Fruit fly (Drosophila melanogaster) whole organism, embryonic: Measurements from ENCODE around the gene Gbs-76A.

Experiments used
- Atf-2 ChIP-seq: fragments of 200-800 bp; sonication (Bioruptor generic); optimal IDR thresholded peaks from 2 replicates; lab custom pipeline; 2016; ENCODE audit warnings: missing biosample characterization, missing genetic modification characterization
- CG1024 ChIP-seq: fragments of 200-800 bp; sonication (Bioruptor generic); IDR thresholded peaks from 2 replicates; pipeline ENCODE4 v1.3.6; 2022; ENCODE audit warnings: missing biosample characterization, missing genetic modification characterization
- CG10267 ChIP-seq: fragments of 200-800 bp; sonication (Bioruptor generic); optimal IDR thresholded peaks from 2 replicates; lab custom pipeline; 2018; ENCODE audit warnings: missing biosample characterization, mild to moderate bottlenecking, missing genetic modification characterization, moderate library complexity
- CG10462 ChIP-seq: fragments of 200-800 bp; sonication (Bioruptor generic); optimal IDR thresholded peaks from 2 replicates; lab custom pipeline; 2016; ENCODE audit warnings: missing biosample characterization, missing genetic modification characterization
- CG11723 ChIP-seq: fragments of 200-800 bp; sonication (Bioruptor generic); optimal IDR thresholded peaks from 2 replicates; lab custom pipeline; 2017; ENCODE audit warnings: missing biosample characterization, mild to moderate bottlenecking, missing genetic modification characterization
- CG14050 ChIP-seq: fragments of 200-800 bp; sonication (Bioruptor generic); IDR thresholded peaks from 3 replicates; pipeline ENCODE4 v1.3.6; 2022; ENCODE audit warnings: missing biosample characterization, missing genetic modification characterization
- CG14965 ChIP-seq: fragments of 200-800 bp; sonication (Bioruptor generic); optimal IDR thresholded peaks from 2 replicates; lab custom pipeline; 2016; ENCODE audit warnings: missing biosample characterization, missing genetic modification characterization, borderline replicate concordance
- CG15514 ChIP-seq: fragments of 200-800 bp; sonication (Bioruptor generic); optimal IDR thresholded peaks from 3 replicates; lab custom pipeline; 2017; ENCODE audit warnings: missing biosample characterization, missing genetic modification characterization, mild to moderate bottlenecking, moderate library complexity, missing genetic modification reagents
- CG16813 ChIP-seq: fragments of 200-800 bp; sonication (Bioruptor generic); IDR thresholded peaks from 3 replicates; pipeline ENCODE4 v1.3.6; 2022; ENCODE audit warnings: missing biosample characterization, missing genetic modification characterization; ENCODE audit not compliant: partially characterized antibody
- CG17385 ChIP-seq: fragments of 200-800 bp; sonication (Bioruptor generic); optimal IDR thresholded peaks from 3 replicates; lab custom pipeline; 2018; ENCODE audit warnings: missing biosample characterization, mild to moderate bottlenecking, missing genetic modification characterization
- CG1832 ChIP-seq: fragments of 200-800 bp; sonication (Bioruptor generic); optimal IDR thresholded peaks from 2 replicates; lab custom pipeline; 2017; ENCODE audit warnings: missing biosample characterization, mild to moderate bottlenecking, missing genetic modification characterization, inconsistent platforms
- CG18599 ChIP-seq: fragments of 200-800 bp; sonication (Bioruptor generic); optimal IDR thresholded peaks from 3 replicates; lab custom pipeline; 2017; ENCODE audit warnings: missing biosample characterization, missing genetic modification characterization, mild to moderate bottlenecking, moderate library complexity, missing genetic modification reagents
- CG31224 ChIP-seq: fragments of 200-800 bp; sonication (Bioruptor generic); IDR thresholded peaks from 2 replicates; pipeline ENCODE4 v1.3.6; 2022; ENCODE audit warnings: missing biosample characterization, missing genetic modification characterization
- CG31365 ChIP-seq: fragments of 200-800 bp; sonication (Bioruptor generic); optimal IDR thresholded peaks from 2 replicates; lab custom pipeline; 2018; ENCODE audit warnings: missing biosample characterization, mild to moderate bottlenecking, missing genetic modification characterization
- CG32532 ChIP-seq: fragments of 200-800 bp; sonication (Bioruptor generic); IDR thresholded peaks from 2 replicates; pipeline ENCODE4 v1.3.6; 2022; ENCODE audit warnings: missing biosample characterization, missing genetic modification characterization
- CG3281 ChIP-seq: fragments of 200-800 bp; sonication (Bioruptor generic); optimal IDR thresholded peaks from 3 replicates; lab custom pipeline; 2017; ENCODE audit warnings: missing biosample characterization, mild to moderate bottlenecking, missing genetic modification characterization
- CG33557 ChIP-seq: fragments of 200-800 bp; sonication (Bioruptor generic); optimal IDR thresholded peaks from 2 replicates; lab custom pipeline; 2019; ENCODE audit warnings: missing biosample characterization, mild to moderate bottlenecking, missing genetic modification characterization, moderate library complexity
- CG42726 ChIP-seq: fragments of 200-800 bp; sonication (Bioruptor generic); IDR thresholded peaks from 2 replicates; pipeline ENCODE4 v1.3.6; 2022; ENCODE audit warnings: missing biosample characterization, missing genetic modification characterization; ENCODE audit not compliant: partially characterized antibody
- CG6272 ChIP-seq: fragments of 200-800 bp; sonication (Bioruptor generic); IDR thresholded peaks from 2 replicates; pipeline ENCODE4 v1.3.6; 2022; ENCODE audit warnings: missing biosample characterization, missing genetic modification characterization
- CG6765 ChIP-seq: fragments of 200-800 bp; sonication (Bioruptor generic); optimal IDR thresholded peaks from 3 replicates; lab custom pipeline; 2017; ENCODE audit warnings: missing biosample characterization, mild to moderate bottlenecking, missing genetic modification characterization
- CG7271 ChIP-seq: fragments of 200-800 bp; sonication (Bioruptor generic); optimal IDR thresholded peaks from 2 replicates; lab custom pipeline; 2018; ENCODE audit warnings: missing biosample characterization, mild to moderate bottlenecking, missing genetic modification characterization, moderate library complexity
- CG7372 ChIP-seq: fragments of 200-800 bp; sonication (Bioruptor generic); IDR thresholded peaks from 2 replicates; pipeline ENCODE4 v1.3.6; 2022; ENCODE audit warnings: missing biosample characterization, missing genetic modification characterization
- CG8944 ChIP-seq: fragments of 200-800 bp; sonication (Bioruptor generic); optimal IDR thresholded peaks from 3 replicates; lab custom pipeline; 2016; ENCODE audit warnings: missing biosample characterization, missing genetic modification characterization
- CG9876 ChIP-seq: fragments of 200-800 bp; sonication (Bioruptor generic); optimal IDR thresholded peaks from 2 replicates; lab custom pipeline; 2016; ENCODE audit warnings: missing biosample characterization, missing genetic modification characterization
- Ets65A ChIP-seq: fragments of 200-800 bp; sonication (Bioruptor generic); peaks from one replicate; lab custom pipeline; 2016; ENCODE audit warnings: missing biosample characterization, missing genetic modification characterization
- GATAe ChIP-seq: fragments of 200-800 bp; sonication (Bioruptor generic); conservative IDR thresholded peaks from 2 replicates; pipeline ENCODE4 v1.3.6; 2022; ENCODE audit warnings: missing biosample characterization, missing genetic modification characterization
- H2.0 ChIP-seq: fragments of 200-800 bp; sonication (Bioruptor generic); IDR thresholded peaks from 2 replicates; pipeline ENCODE4 v1.3.6; 2022; ENCODE audit warnings: missing biosample characterization, missing genetic modification characterization
- Hr78 ChIP-seq, 2 experiments: fragments of 200-800 bp in 1 of 2; fragments of >200 bp in 1 of 2; sonication (Bioruptor generic) in 1 of 2; optimal IDR thresholded peaks; 2 replicates each; lab custom pipeline; 2017 to 2019; ENCODE audit warnings: missing biosample characterization in 2 of 2, missing genetic modification characterization in 2 of 2, mild to moderate bottlenecking in 1 of 2, moderate library complexity in 1 of 2
- Lim3 ChIP-seq: fragments of 200-800 bp; sonication (Bioruptor generic); IDR thresholded peaks from 2 replicates; pipeline ENCODE4 v1.3.6; 2022; ENCODE audit warnings: missing biosample characterization, missing genetic modification characterization
- Med ChIP-seq: fragments of 200-800 bp; sonication (Bioruptor generic); peaks from one replicate; lab custom pipeline; 2016; ENCODE audit warnings: missing biosample characterization, missing genetic modification characterization, mild to moderate bottlenecking, inconsistent platforms, moderate library complexity
- Meics ChIP-seq: fragments of 200-800 bp; sonication (Bioruptor generic); optimal IDR thresholded peaks from 2 replicates; lab custom pipeline; 2017; ENCODE audit warnings: missing biosample characterization, mild to moderate bottlenecking, missing genetic modification characterization
- NK7.1 ChIP-seq: fragments of 200-800 bp; sonication (Bioruptor generic); optimal IDR thresholded peaks from 3 replicates; lab custom pipeline; 2016; ENCODE audit warnings: missing biosample characterization, missing genetic modification characterization
- Oli ChIP-seq: fragments of 200-800 bp; sonication (Bioruptor generic); optimal IDR thresholded peaks from 2 replicates; lab custom pipeline; 2018; ENCODE audit warnings: missing biosample characterization, mild to moderate bottlenecking, missing genetic modification characterization, moderate library complexity
- Taf1 ChIP-seq: fragments of 200-800 bp; sonication (Bioruptor generic); IDR thresholded peaks from 2 replicates; pipeline ENCODE4 v1.3.6; 2022; ENCODE audit warnings: missing biosample characterization, missing genetic modification characterization
- Usf ChIP-seq: fragments of 200-800 bp; sonication (Bioruptor generic); optimal IDR thresholded peaks from 2 replicates; lab custom pipeline; 2017; ENCODE audit warnings: missing genotype, missing biosample characterization, missing genetic modification characterization
- bcd ChIP-seq: fragments of 200-800 bp; sonication (Bioruptor generic); optimal IDR thresholded peaks from 2 replicates; lab custom pipeline; 2017; ENCODE audit warnings: missing biosample characterization, mild to moderate bottlenecking, missing genetic modification characterization
- bigmax ChIP-seq: fragments of 200-800 bp; sonication (Bioruptor generic); optimal IDR thresholded peaks from 2 replicates; lab custom pipeline; 2018; ENCODE audit warnings: missing biosample characterization, mild to moderate bottlenecking, missing genetic modification characterization
- crol ChIP-seq: fragments of 200-800 bp; sonication (Bioruptor generic); IDR thresholded peaks from 2 replicates; pipeline ENCODE4 v1.3.6; 2022; ENCODE audit warnings: missing biosample characterization, missing genetic modification characterization
- fu2 ChIP-seq: fragments of 200-800 bp; sonication (Bioruptor generic); optimal IDR thresholded peaks from 2 replicates; lab custom pipeline; 2016; ENCODE audit warnings: missing biosample characterization, missing genetic modification characterization
- gsb-n ChIP-seq: fragments of 200-800 bp; sonication (Bioruptor generic); optimal IDR thresholded peaks from 3 replicates; lab custom pipeline; 2018; ENCODE audit warnings: missing biosample characterization, mild to moderate bottlenecking, missing genetic modification characterization
- hbn ChIP-seq: fragments of 200-800 bp; sonication (Bioruptor generic); IDR thresholded peaks from 2 replicates; pipeline ENCODE4 v1.3.6; 2022; ENCODE audit warnings: missing biosample characterization, missing genetic modification characterization; ENCODE audit not compliant: partially characterized antibody
- lmd ChIP-seq: fragments of 200-800 bp; sonication (Bioruptor generic); IDR thresholded peaks from 2 replicates; pipeline ENCODE4 v1.3.6; 2022; ENCODE audit warnings: missing biosample characterization, missing genetic modification characterization
- mam ChIP-seq: fragments of 200-800 bp; sonication (Bioruptor generic); optimal IDR thresholded peaks from 3 replicates; lab custom pipeline; 2016; ENCODE audit warnings: missing biosample characterization, missing genetic modification characterization
- nmo ChIP-seq: fragments of 200-800 bp; sonication (Bioruptor generic); optimal IDR thresholded peaks from 2 replicates; lab custom pipeline; 2018; ENCODE audit warnings: missing biosample characterization, mild to moderate bottlenecking, missing genetic modification characterization, moderate library complexity
- pb ChIP-seq: fragments of 200-800 bp; sonication (Bioruptor generic); optimal IDR thresholded peaks from 3 replicates; lab custom pipeline; 2016; ENCODE audit warnings: missing biosample characterization, missing genetic modification characterization
- stc ChIP-seq: fragments of 200-800 bp; sonication (Bioruptor generic); IDR thresholded peaks from 2 replicates; pipeline ENCODE4 v1.3.6; 2022; ENCODE audit warnings: missing biosample characterization, missing genetic modification characterization
- tll ChIP-seq, 2 experiments: fragments of 200-800 bp in 1 of 2; fragments of >200 bp in 1 of 2; sonication (Bioruptor generic) in 1 of 2; optimal IDR thresholded peaks; 2 replicates each; lab custom pipeline; 2017 to 2019; ENCODE audit warnings: missing biosample characterization in 2 of 2, missing genetic modification characterization in 2 of 2, mild to moderate bottlenecking in 1 of 2, moderate library complexity in 1 of 2
- ttk ChIP-seq: fragments of 200-800 bp; sonication (Bioruptor generic); IDR thresholded peaks from 2 replicates; pipeline ENCODE4 v2.1.2; 2022; ENCODE audit warnings: missing biosample characterization, missing genetic modification characterization
- usp ChIP-seq: fragments of >200 bp; optimal IDR thresholded peaks from 2 replicates; lab custom pipeline; 2017; ENCODE audit warnings: missing biosample characterization, missing genetic modification characterization

The Gbs-76A gene

dm6 chr3L:19292440-19293175, at the start of gene Gbs-76A (continued):
- TF ChIP-seq CG1024 (GFP tag; lab: Robert Waterston, UW) = no peak
- peak; percentile 89 for TF ChIP-seq Meics (GFP tag; lab: Kevin White, UChicago)
- peak; percentile 93 for TF ChIP-seq CG18599 (GFP tag; lab: Kevin White, UChicago)
- TF ChIP-seq gsb-n = peak; percentile 71
- TF ChIP-seq CG16813 (GFP tag; lab: Robert Waterston, UW) = no peak
- TF ChIP-seq CG14965 = no peak
- TF ChIP-seq CG15514 (GFP tag; lab: Kevin White, UChicago) = peak; percentile 69
- TF ChIP-seq pb = no peak
- peak; percentile 85 for TF ChIP-seq CG3281 (GFP tag; lab: Kevin White, UChicago)
- TF ChIP-seq crol = peak; percentile 43
- peak; percentile 88 for TF ChIP-seq nmo
- no peak for TF ChIP-seq bigmax (GFP tag; lab: Kevin White, UChicago)
- peak; percentile 87 for TF ChIP-seq lmd (GFP tag; lab: Robert Waterston, UW)
- peak; percentile 77 for TF ChIP-seq CG32532 (GFP tag; lab: Robert Waterston, UW)
- peak; percentile 85 for TF ChIP-seq CG17385 (GFP tag; lab: Kevin White, UChicago)
- TF ChIP-seq H2.0 = peak; percentile 63
- TF ChIP-seq CG6765 (GFP tag; lab: Kevin White, UChicago) = peak; percentile 85
- peak; percentile 1 for TF ChIP-seq CG10462 (GFP tag; lab: Kevin White, UChicago)
- peak; percentile 3 for TF ChIP-seq mam (GFP tag; lab: Kevin White, UChicago)
- no peak for TF ChIP-seq fu2 (GFP tag; lab: Kevin White, UChicago)
- TF ChIP-seq Oli (tag; lab: Kevin White, UChicago) = peak; percentile 84
- peak in 1 of 2 experiments; percentile 64 for TF ChIP-seq Hr78 (GFP tag; optimal IDR thresholded peaks at IDR 0.05; lab: Kevin White, UChicago)
- TF ChIP-seq CG42726 = no peak
- peak; percentile 69 for TF ChIP-seq CG14050 (GFP tag; lab: Robert Waterston, UW)
- TF ChIP-seq Med (GFP tag; lab: Kevin White, UChicago) = peak; percentile 72
- no peak for TF ChIP-seq Atf-2
- no peak for TF ChIP-seq CG8944 (GFP tag; lab: Kevin White, UChicago)
- peak; percentile 79 for TF ChIP-seq stc (GFP tag; lab: Robert Waterston, UW)
- TF ChIP-seq CG9876 (GFP tag; lab: Kevin White, UChicago) = no peak
- TF ChIP-seq Taf1 = peak; percentile 63
- TF ChIP-seq Usf (GFP tag; lab: Kevin White, UChicago) = peak; percentile 33
- TF ChIP-seq CG6272 (GFP tag; lab: Robert Waterston, UW) = peak; percentile 43; the same call in 1 of the 2 replicates
- peak; percentile 14 for TF ChIP-seq CG7271
- peak; percentile 66 for TF ChIP-seq Ets65A (GFP tag; lab: Kevin White, UChicago)
- no peak for TF ChIP-seq usp (GFP tag; lab: Kevin White, UChicago)
- peak; percentile 53 for TF ChIP-seq CG31224 (GFP tag; lab: Robert Waterston, UW)
- peak; percentile 67 for TF ChIP-seq GATAe (GFP tag; lab: Robert Waterston, UW)
- TF ChIP-seq Lim3 = no peak
- no peak for TF ChIP-seq tll (GFP tag; optimal IDR thresholded peaks at IDR 0.05; lab: Kevin White, UChicago)
- TF ChIP-seq ttk = peak; percentile 27; the same call in 1 of the 2 replicates
- peak; percentile 60 for TF ChIP-seq CG33557 (GFP tag; lab: Kevin White, UChicago)
- no peak; the same call in 1 of the 2 replicates for TF ChIP-seq CG7372 (GFP tag; lab: Robert Waterston, UW)
- peak; percentile 76 for TF ChIP-seq CG10267 (tag; lab: Kevin White, UChicago)
- peak; percentile 68 for TF ChIP-seq bcd (GFP tag; lab: Kevin White, UChicago)
- TF ChIP-seq CG31365 (tag; lab: Kevin White, UChicago) = no peak
- TF ChIP-seq CG1832 (GFP tag; lab: Kevin White, UChicago) = no peak
- no peak for TF ChIP-seq NK7.1
- TF ChIP-seq hbn = no peak
- peak; percentile 53 for TF ChIP-seq CG11723
